Worm (Caenorhabditis elegans): ENCODE data around the gene F38A5.6.

F38A5.6 gene

ce11 chrIV:6597298-6597697, at the start of gene F38A5.6:
Gene F38A5.6, minus strand, starts transcription at chrIV:6597398.
- no peak for TF ChIP-seq ZK546.5 (tag; optimal IDR thresholded peaks at IDR 0.05)
- TF ChIP-seq skn-1 (tag; optimal IDR thresholded peaks at IDR 0.05), result no peak
- no peak for TF ChIP-seq elt-3 (tag; optimal IDR thresholded peaks at IDR 0.05)
- TF ChIP-seq mdl-1 (tag; optimal IDR thresholded peaks at IDR 0.05), result no peak
- TF ChIP-seq nhr-23 (tag; optimal IDR thresholded peaks at IDR 0.05), result no peak
- TF ChIP-seq pqm-1 (tag; optimal IDR thresholded peaks at IDR 0.05), result no peak
- TF ChIP-seq R02D3.7 (tag; optimal IDR thresholded peaks at IDR 0.05), result no peak
- no peak for TF ChIP-seq nhr-28 (tag; optimal IDR thresholded peaks at IDR 0.05)
- TF ChIP-seq zag-1 (tag; optimal IDR thresholded peaks at IDR 0.05), result no peak
- no peak for TF ChIP-seq nhr-11 (tag; optimal IDR thresholded peaks at IDR 0.05)
- TF ChIP-seq ztf-4 (tag; optimal IDR thresholded peaks at IDR 0.05), result no peak
- no peak for TF ChIP-seq sea-2 (GFP tag; optimal IDR thresholded peaks at IDR 0.05)
- TF ChIP-seq snpc-4 (tag; optimal IDR thresholded peaks at IDR 0.05), result no peak
- TF ChIP-seq tbx-2 (tag; optimal IDR thresholded peaks at IDR 0.05), result no peak
- TF ChIP-seq nhr-76 (tag; optimal IDR thresholded peaks at IDR 0.05), result no peak

ce11 chrIV:6646905-6647304, 49.7 kb upstream of the F38A5.6 start:
- no peak for TF ChIP-seq nhr-23 (tag; optimal IDR thresholded peaks at IDR 0.05)
- no peak for TF ChIP-seq tbx-2 (tag; optimal IDR thresholded peaks at IDR 0.05)
- no peak for TF ChIP-seq nhr-11 (tag; optimal IDR thresholded peaks at IDR 0.05)
- no peak for TF ChIP-seq elt-1 (tag; optimal IDR thresholded peaks at IDR 0.05)
- no peak for TF ChIP-seq lsy-12 (tag; optimal IDR thresholded peaks at IDR 0.05)
- TF ChIP-seq egl-27 (tag; optimal IDR thresholded peaks at IDR 0.05), result no peak
- no peak for TF ChIP-seq eor-1 (tag; optimal IDR thresholded peaks at IDR 0.05)
- no peak for TF ChIP-seq nfya-1 (tag; optimal IDR thresholded peaks at IDR 0.05; ENCODE audit: insufficient read depth)
- TF ChIP-seq nhr-43 (tag; optimal IDR thresholded peaks at IDR 0.05; ENCODE audit: poor library complexity, severe bottlenecking), result no peak
- no peak for TF ChIP-seq unc-62 (GFP tag; optimal IDR thresholded peaks at IDR 0.05)
- no peak for TF ChIP-seq fkh-10 (GFP tag; optimal IDR thresholded peaks at IDR 0.05)
- TF ChIP-seq unc-39 (tag; optimal IDR thresholded peaks at IDR 0.05), result no peak
- no peak for TF ChIP-seq skn-1 (tag; optimal IDR thresholded peaks at IDR 0.05)

- TF ChIP-seq unc-39 (tag; optimal IDR thresholded peaks at IDR 0.05), result no peak
- TF ChIP-seq jun-1 (tag; optimal IDR thresholded peaks at IDR 0.05), result peak; percentile 1
- peak; percentile 41 for TF ChIP-seq nfya-1 (tag; optimal IDR thresholded peaks at IDR 0.05; ENCODE audit: insufficient read depth)
- TF ChIP-seq pha-4 (tag; optimal IDR thresholded peaks at IDR 0.05), result peak; percentile 25
- TF ChIP-seq elt-2 (tag; optimal IDR thresholded peaks at IDR 0.05), result peak; percentile 30
- no peak for TF ChIP-seq elt-3 (tag; optimal IDR thresholded peaks at IDR 0.05)
- peak; percentile 3 for TF ChIP-seq lin-15B (tag; optimal IDR thresholded peaks at IDR 0.05)
- TF ChIP-seq snpc-4 (tag; optimal IDR thresholded peaks at IDR 0.05), result no peak
- peak; percentile 27 for TF ChIP-seq nhr-25 (tag; optimal IDR thresholded peaks at IDR 0.05)
- TF ChIP-seq nhr-23 (tag; optimal IDR thresholded peaks at IDR 0.05), result peak; percentile 35
- no peak for TF ChIP-seq zag-1 (tag; optimal IDR thresholded peaks at IDR 0.05)
- peak; percentile 24 for TF ChIP-seq sea-2 (GFP tag; optimal IDR thresholded peaks at IDR 0.05)
Observed at ce11 chrIV:6645867-6646655, 48.9 kb upstream of the F38A5.6 start, which contains the start of gene hil-7. Gene hil-7, plus strand, starts transcription at chrIV:6646312.

ce11 chrIV:6639880-6640279, 42.7 kb upstream of the F38A5.6 start, which contains the start of gene C01B10.6:
Gene C01B10.6, plus strand, starts transcription at chrIV:6640180.
- TF ChIP-seq eor-1 (tag; optimal IDR thresholded peaks at IDR 0.05) (no peak), lin-15B (tag; optimal IDR thresholded peaks at IDR 0.05) (no peak), ZK546.5 (tag; optimal IDR thresholded peaks at IDR 0.05) (no peak), elt-2 (tag; optimal IDR thresholded peaks at IDR 0.05) (peak; percentile 38)

ce11 chrIV:6638256-6638655, 41.1 kb upstream of the F38A5.6 start, which contains the start of gene C01B10.7:
Gene C01B10.7, plus strand, starts transcription at chrIV:6638556.
- TF ChIP-seq nfya-1 (tag; optimal IDR thresholded peaks at IDR 0.05; ENCODE audit: insufficient read depth) (no peak), fkh-10 (GFP tag; optimal IDR thresholded peaks at IDR 0.05) (no peak), nhr-43 (tag; optimal IDR thresholded peaks at IDR 0.05; ENCODE audit: poor library complexity, severe bottlenecking) (no peak), nhr-23 (tag; optimal IDR thresholded peaks at IDR 0.05) (no peak), elt-3 (tag; optimal IDR thresholded peaks at IDR 0.05) (no peak)

All from whole organism, L3 larva.